Fruit fly (Drosophila melanogaster) whole organism, pupa: ENCODE results near the gene CG3744.

ENCODE experiments used
- CG10348 ChIP-seq: fragments of 200-800 bp; sonication (Bioruptor generic); IDR thresholded peaks from 2 replicates; pipeline ENCODE4 v1.3.6; 2022; ENCODE audit warnings: missing biosample characterization, missing genetic modification characterization
- CG12605 ChIP-seq: fragments of 200-800 bp; sonication (Bioruptor generic); IDR thresholded peaks from 2 replicates; pipeline ENCODE4 v1.3.6; 2022; ENCODE audit warnings: missing biosample characterization, missing genetic modification characterization
- CG13204 ChIP-seq: fragments of 200-800 bp; sonication (Bioruptor generic); optimal IDR thresholded peaks from 2 replicates; lab custom pipeline; 2018; ENCODE audit warnings: missing biosample characterization, mild to moderate bottlenecking, missing genetic modification characterization, moderate library complexity
- CG14655 ChIP-seq: fragments of 200-800 bp; sonication (Bioruptor generic); optimal IDR thresholded peaks from 3 replicates; lab custom pipeline; 2017; ENCODE audit warnings: mild to moderate bottlenecking, missing biosample characterization, missing genetic modification reagents, missing genetic modification characterization
- CG15710 ChIP-seq: fragments of 200-800 bp; sonication (Bioruptor generic); optimal IDR thresholded peaks from 2 replicates; lab custom pipeline; 2018; ENCODE audit warnings: missing biosample characterization, mild to moderate bottlenecking, missing genetic modification characterization, moderate library complexity
- CG17806 ChIP-seq: fragments of 200-800 bp; sonication (Bioruptor generic); optimal IDR thresholded peaks from 2 replicates; lab custom pipeline; 2018; ENCODE audit warnings: missing biosample characterization, mild to moderate bottlenecking, missing genetic modification characterization, moderate library complexity
- CG32121 ChIP-seq: fragments of 200-800 bp; sonication (Bioruptor generic); IDR thresholded peaks from 2 replicates; pipeline ENCODE4 v1.3.6; 2022; ENCODE audit warnings: missing biosample characterization, missing genetic modification characterization
- CG34367 ChIP-seq: fragments of 200-800 bp; sonication (Bioruptor generic); optimal IDR thresholded peaks from 2 replicates; lab custom pipeline; 2018; ENCODE audit warnings: missing biosample characterization, mild to moderate bottlenecking, missing genetic modification characterization
- CG4496 ChIP-seq: fragments of 200-800 bp; sonication (Bioruptor generic); IDR thresholded peaks from 3 replicates; pipeline ENCODE4 v1.3.6; 2022; ENCODE audit warnings: missing biosample characterization, missing genetic modification characterization
- CG8159 ChIP-seq: fragments of 200-800 bp; sonication (Bioruptor generic); optimal IDR thresholded peaks from 3 replicates; lab custom pipeline; 2018; ENCODE audit warnings: missing biosample characterization, mild to moderate bottlenecking, missing genetic modification characterization, moderate library complexity
- CG8301 ChIP-seq: fragments of 200-800 bp; sonication (Bioruptor generic); optimal IDR thresholded peaks from 2 replicates; lab custom pipeline; 2018; ENCODE audit warnings: missing biosample characterization, mild to moderate bottlenecking, missing genetic modification characterization
- CG9948 ChIP-seq: fragments of 200-800 bp; sonication (Bioruptor generic); optimal IDR thresholded peaks from 2 replicates; lab custom pipeline; 2018; ENCODE audit warnings: missing biosample characterization, mild to moderate bottlenecking, missing genetic modification characterization, moderate library complexity
- D1 ChIP-seq: fragments of 200-800 bp; sonication (Bioruptor generic); optimal IDR thresholded peaks from 2 replicates; lab custom pipeline; 2018; ENCODE audit warnings: missing biosample characterization, mild to moderate bottlenecking, missing genetic modification characterization, moderate library complexity
- EcR ChIP-seq: fragments of 200-800 bp; sonication (Bioruptor generic); optimal IDR thresholded peaks from 3 replicates; lab custom pipeline; 2019; ENCODE audit warnings: missing biosample characterization, missing genetic modification characterization, mild to moderate bottlenecking, moderate library complexity, missing genetic modification reagents
- Ets98B ChIP-seq: fragments of 200-800 bp; sonication (Bioruptor generic); IDR thresholded peaks from 2 replicates; pipeline ENCODE4 v1.3.6; 2022; ENCODE audit warnings: missing biosample characterization, missing genetic modification characterization
- Pif1A ChIP-seq: fragments of 200-800 bp; sonication (Bioruptor generic); optimal IDR thresholded peaks from 3 replicates; lab custom pipeline; 2016; ENCODE audit warnings: missing biosample characterization, missing genetic modification characterization
- Pif1B ChIP-seq: fragments of 200-800 bp; sonication (Bioruptor generic); optimal IDR thresholded peaks from 3 replicates; lab custom pipeline; 2016; ENCODE audit warnings: missing biosample characterization, missing genetic modification characterization
- Snoo ChIP-seq: fragments of 200-800 bp; sonication (Bioruptor generic); optimal IDR thresholded peaks from 3 replicates; lab custom pipeline; 2017; ENCODE audit warnings: missing biosample characterization, mild to moderate bottlenecking, missing genetic modification characterization, inconsistent platforms
- fd96Ca ChIP-seq: fragments of 200-800 bp; sonication (Bioruptor generic); IDR thresholded peaks from 3 replicates; pipeline ENCODE4 v1.3.6; 2022; ENCODE audit warnings: missing biosample characterization, missing genetic modification characterization
- gl ChIP-seq: fragments of 200-800 bp; sonication (Bioruptor generic); optimal IDR thresholded peaks from 2 replicates; lab custom pipeline; 2018; ENCODE audit warnings: missing biosample characterization, mild to moderate bottlenecking, missing genetic modification characterization
- rn ChIP-seq: fragments of 200-800 bp; sonication (Bioruptor generic); IDR thresholded peaks from 2 replicates; pipeline ENCODE4 v1.3.6; 2022; ENCODE audit warnings: missing biosample characterization, missing genetic modification characterization

Gene CG3744

DNA sequence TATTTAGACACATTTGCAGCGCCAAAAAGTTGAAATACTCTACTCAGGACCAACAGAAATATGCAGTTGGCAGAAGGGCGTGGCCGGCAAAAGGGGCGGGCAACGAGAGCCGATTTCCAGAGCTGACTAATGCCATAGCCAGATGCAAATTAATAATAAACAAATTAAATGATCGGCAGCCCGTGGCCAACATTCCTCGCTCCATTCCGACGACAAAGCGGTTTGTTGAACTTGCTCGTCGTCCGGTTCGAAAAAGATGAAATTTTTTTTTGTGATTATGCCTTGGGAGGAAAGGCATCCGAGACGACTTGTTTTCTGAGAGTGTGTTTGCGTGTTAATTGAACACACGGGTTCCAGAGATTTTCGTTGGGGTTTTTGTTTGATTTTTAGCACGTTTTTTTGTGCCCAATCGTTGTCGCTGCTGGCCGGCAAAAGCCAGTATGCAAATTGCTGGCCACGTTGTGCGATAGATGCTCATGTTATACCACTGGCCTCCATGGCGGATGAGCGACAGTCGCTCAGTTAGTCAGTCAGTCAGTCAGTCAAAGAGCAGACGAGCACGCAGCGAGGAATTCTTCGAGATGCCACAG lies 12.9 kb upstream of the CG3744 start:
- TF ChIP-seq fd96Ca (GFP tag; lab: Robert Waterston, UW), result 0 out of 3 replicates have a peak, but pooled peaks have one; percentile 26
- peak; percentile 89 for TF ChIP-seq EcR (GFP tag; lab: Kevin White, UChicago)
- TF ChIP-seq CG8301 (tag; lab: Kevin White, UChicago), result no peak
- TF ChIP-seq gl, result no peak
- TF ChIP-seq CG12605 (GFP tag; lab: Robert Waterston, UW), result no peak

DNA sequence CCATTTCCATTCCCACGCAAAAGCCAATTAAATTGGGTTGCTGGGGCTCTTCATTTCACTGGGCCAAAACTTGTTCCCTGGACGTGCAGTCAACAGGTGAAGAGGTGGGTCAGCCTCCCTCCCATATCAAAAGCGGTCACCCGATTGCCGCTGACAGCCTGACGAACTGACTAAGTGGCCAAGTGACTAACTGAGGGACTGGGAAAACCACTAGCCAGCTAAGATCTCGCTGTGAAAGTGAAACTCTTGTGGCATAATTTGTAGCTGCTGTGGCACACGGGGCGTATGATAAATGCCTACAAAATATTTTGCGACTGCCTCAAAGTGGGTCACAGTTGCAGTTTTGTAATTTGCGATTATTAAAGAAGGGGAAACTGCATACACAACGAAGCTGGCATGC lies 12.0 kb upstream of the CG3744 start:
- no peak for TF ChIP-seq CG8159 (tag; lab: Kevin White, UChicago)
- TF ChIP-seq CG34367 (tag; lab: Kevin White, UChicago), result no peak
- no peak for TF ChIP-seq Ets98B (GFP tag; lab: Robert Waterston, UW)
- no peak for TF ChIP-seq CG32121
- TF ChIP-seq CG10348, result no peak
- no peak for TF ChIP-seq gl
- TF ChIP-seq D1 (tag; lab: Kevin White, UChicago), result no peak
- TF ChIP-seq CG13204 (GFP tag; lab: Kevin White, UChicago), result no peak
- no peak for TF ChIP-seq fd96Ca (GFP tag; lab: Robert Waterston, UW)
- no peak for TF ChIP-seq Pif1A (GFP tag; lab: Kevin White, UChicago)
- no peak for TF ChIP-seq CG12605 (GFP tag; lab: Robert Waterston, UW)
- no peak for TF ChIP-seq CG17806 (tag; lab: Kevin White, UChicago)
- TF ChIP-seq CG14655 (GFP tag; lab: Kevin White, UChicago), result no peak

DNA sequence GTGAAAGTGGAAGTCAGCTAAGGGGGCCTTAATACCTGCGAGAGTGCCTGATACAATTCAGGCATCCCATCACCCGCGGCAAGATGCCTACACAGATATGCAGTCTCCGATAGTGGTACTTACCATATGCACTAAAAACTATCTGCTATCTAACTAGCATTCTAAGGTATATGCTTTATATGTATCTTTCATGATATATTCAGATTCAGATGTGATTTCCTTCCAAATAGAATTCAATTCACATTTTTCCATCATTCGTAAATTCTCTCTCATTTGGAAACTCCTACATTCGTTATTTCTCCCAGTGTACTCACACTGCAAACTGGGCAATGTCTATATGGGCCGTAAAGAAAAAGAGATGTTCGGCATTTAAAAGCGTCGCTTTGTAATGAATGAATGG lies 10.0 kb upstream of the CG3744 start:
- TF ChIP-seq Pif1B (GFP tag; lab: Kevin White, UChicago), result no peak
- TF ChIP-seq CG15710 (tag; lab: Kevin White, UChicago), result no peak
- TF ChIP-seq D1 (tag; lab: Kevin White, UChicago), result no peak
- TF ChIP-seq CG4496 (GFP tag; lab: Robert Waterston, UW), result peak; percentile 49; the same call in 1 of the 3 replicates
- TF ChIP-seq CG13204 (GFP tag; lab: Kevin White, UChicago), result no peak
- TF ChIP-seq CG17806 (tag; lab: Kevin White, UChicago), result no peak
- no peak for TF ChIP-seq CG9948 (tag; lab: Kevin White, UChicago)
- TF ChIP-seq CG32121, result no peak
- TF ChIP-seq fd96Ca (GFP tag; lab: Robert Waterston, UW), result no peak
- no peak for TF ChIP-seq rn (GFP tag; lab: Robert Waterston, UW)
- TF ChIP-seq CG12605 (GFP tag; lab: Robert Waterston, UW), result 0 out of 2 replicates have a peak, but pooled peaks have one; percentile 7
- no peak for TF ChIP-seq Snoo (tag; lab: Kevin White, UChicago)
- no peak for TF ChIP-seq CG14655 (GFP tag; lab: Kevin White, UChicago)
- peak; percentile 51 for TF ChIP-seq Pif1A (GFP tag; lab: Kevin White, UChicago)
- TF ChIP-seq CG34367 (tag; lab: Kevin White, UChicago), result no peak
- TF ChIP-seq CG8159 (tag; lab: Kevin White, UChicago), result no peak
- peak; percentile 54 for TF ChIP-seq CG8301 (tag; lab: Kevin White, UChicago)
- TF ChIP-seq Ets98B (GFP tag; lab: Robert Waterston, UW), result 0 out of 2 replicates have a peak, but pooled peaks have one; percentile 28
- no peak for TF ChIP-seq CG10348

DNA sequence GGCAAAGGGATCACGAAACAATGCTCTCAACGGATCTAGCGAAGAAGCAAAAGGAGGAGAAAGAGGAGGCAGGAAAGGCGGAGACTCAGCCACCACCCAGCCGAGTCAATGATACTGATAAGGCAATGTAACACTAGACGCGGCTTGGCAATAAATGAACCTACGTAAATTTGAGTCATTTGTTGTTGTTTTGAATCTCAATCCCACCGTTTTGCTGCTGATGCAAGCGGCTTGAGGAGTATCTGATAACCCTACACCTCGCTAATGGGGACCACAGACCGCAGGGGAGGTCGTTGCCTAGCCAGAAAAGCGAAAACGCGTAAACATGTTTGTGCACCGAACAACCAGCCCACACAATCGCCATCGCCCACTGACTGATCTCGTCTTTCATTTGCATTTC lies 2.2 kb upstream of the CG3744 start:
- TF ChIP-seq fd96Ca (GFP tag; lab: Robert Waterston, UW) (no peak), EcR (GFP tag; lab: Kevin White, UChicago) (peak; percentile 84), CG13204 (GFP tag; lab: Kevin White, UChicago) (no peak)
- TF ChIP-seq, all 21 proteins: peak for 1

DNA sequence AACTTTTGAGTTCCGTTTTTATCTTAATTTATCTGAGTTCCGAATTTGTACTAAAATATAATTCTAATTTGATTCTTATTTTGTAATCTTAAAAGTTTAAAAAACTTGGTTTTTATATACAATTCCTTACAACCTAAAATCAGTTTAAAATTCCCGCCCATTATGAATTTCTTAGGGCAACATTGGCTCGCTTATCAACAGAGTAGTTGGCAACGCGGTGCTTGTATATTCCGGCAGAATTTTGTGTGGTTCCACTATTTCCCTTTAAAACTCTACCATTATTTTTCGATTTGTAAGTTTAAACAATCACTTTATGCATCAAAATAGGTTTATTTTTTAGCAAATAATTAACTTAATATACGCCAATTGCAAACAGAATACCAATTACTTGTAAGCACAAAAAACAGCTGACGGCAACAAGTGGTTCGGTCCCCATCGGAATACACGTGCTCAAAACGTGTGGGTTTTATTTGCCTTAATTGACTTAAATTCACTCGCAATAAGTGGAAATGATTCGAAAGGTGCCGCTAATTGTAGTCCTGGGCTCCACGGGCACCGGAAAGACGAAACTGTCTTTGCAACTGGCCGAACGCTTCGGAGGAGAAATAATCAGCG lies 496 bp upstream of the CG3744 start, which contains the start of the genes CG11089 and CG31381:
CG11089 (plus strand) TSS at position 203 of the 615 bp plus-strand sequence.
CG31381 (plus strand) TSS at position 203 of the 615 bp plus-strand sequence.
- TF ChIP-seq rn (GFP tag; lab: Robert Waterston, UW) (no peak), gl (no peak), CG17806 (tag; lab: Kevin White, UChicago) (peak; percentile 13)

DNA sequence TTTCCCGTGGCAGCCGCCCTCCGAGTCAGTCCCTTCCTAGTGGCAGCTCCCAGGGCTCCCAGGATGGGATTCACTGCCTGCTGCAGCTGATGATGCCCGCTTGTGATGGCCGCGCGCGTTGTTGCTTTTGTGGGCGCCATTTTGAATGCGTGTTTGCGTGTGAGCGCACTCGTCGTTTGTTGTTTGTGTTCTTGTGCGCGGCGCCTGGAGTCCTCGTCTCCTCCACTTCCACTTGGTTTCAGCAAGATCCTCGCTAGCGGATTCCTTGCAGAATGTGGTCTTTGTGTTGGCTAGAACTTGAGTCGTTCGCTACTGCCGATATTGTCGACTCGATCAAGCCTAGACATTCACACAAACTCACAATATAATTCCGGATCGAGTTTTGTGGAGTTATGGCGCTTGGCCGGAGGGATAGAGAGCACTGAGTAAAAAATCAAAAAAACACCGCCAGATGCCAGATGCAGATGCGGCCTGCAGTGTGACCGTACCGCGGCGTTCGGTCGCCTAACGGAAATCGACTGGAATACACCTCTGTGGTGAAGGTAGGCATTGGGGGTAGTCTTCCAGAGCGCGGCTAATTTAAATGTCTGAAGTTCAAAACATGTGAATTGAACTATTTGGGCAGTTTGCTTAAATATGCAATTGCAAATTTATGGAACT lies 5.9 kb downstream of the CG3744 start, which contains the start of gene CycB3:
CycB3 (minus strand) TSS at position 428 of the 660 bp plus-strand sequence.
- TF ChIP-seq Pif1A (GFP tag; lab: Kevin White, UChicago) (no peak), CG14655 (GFP tag; lab: Kevin White, UChicago) (no peak), CG34367 (tag; lab: Kevin White, UChicago) (no peak), CG10348 (no peak), D1 (tag; lab: Kevin White, UChicago) (no peak), CG15710 (tag; lab: Kevin White, UChicago) (no peak), gl (peak; percentile 10), fd96Ca (GFP tag; lab: Robert Waterston, UW) (no peak), Snoo (tag; lab: Kevin White, UChicago) (peak; percentile 33), Pif1B (GFP tag; lab: Kevin White, UChicago) (no peak), CG4496 (GFP tag; lab: Robert Waterston, UW) (no peak), CG13204 (GFP tag; lab: Kevin White, UChicago) (peak; percentile 14), CG9948 (tag; lab: Kevin White, UChicago) (no peak), Ets98B (GFP tag; lab: Robert Waterston, UW) (no peak), CG17806 (tag; lab: Kevin White, UChicago) (no peak), CG32121 (no peak), CG8301 (tag; lab: Kevin White, UChicago) (no peak), CG12605 (GFP tag; lab: Robert Waterston, UW) (no peak), rn (GFP tag; lab: Robert Waterston, UW) (no peak), CG8159 (tag; lab: Kevin White, UChicago) (no peak), EcR (GFP tag; lab: Kevin White, UChicago) (peak; percentile 2)
